Fruit fly (Drosophila melanogaster) whole organism, prepupa: ENCODE data around the gene csw.

ENCODE experiments used
- Blimp-1 ChIP-seq: fragments of 200-800 bp; sonication (Bioruptor generic); optimal IDR thresholded peaks from 3 replicates; lab custom pipeline; 2017; ENCODE audit warnings: missing biosample characterization, missing genetic modification characterization, mild to moderate bottlenecking, moderate library complexity, missing genetic modification reagents
- CG10669 ChIP-seq: fragments of 200-800 bp; sonication (Bioruptor generic); optimal IDR thresholded peaks from 3 replicates; lab custom pipeline; 2018; ENCODE audit warnings: missing biosample characterization, mild to moderate bottlenecking, missing genetic modification characterization, moderate library complexity
- CG6792 ChIP-seq: fragments of 200-800 bp; sonication (Bioruptor generic); optimal IDR thresholded peaks from 3 replicates; lab custom pipeline; 2016; ENCODE audit warnings: missing biosample characterization, missing genetic modification characterization
- CG7368 ChIP-seq: fragments of 200-800 bp; sonication (Bioruptor generic); optimal IDR thresholded peaks from 3 replicates; lab custom pipeline; 2016; ENCODE audit warnings: missing biosample characterization, missing genetic modification characterization
- Gug ChIP-seq: fragments of 200-800 bp; sonication (Bioruptor generic); IDR thresholded peaks from 2 replicates; pipeline ENCODE4 v1.3.6; 2022; ENCODE audit warnings: missing biosample characterization, missing genetic modification characterization
- Hr39 ChIP-seq: fragments of 200-800 bp; sonication (Bioruptor generic); optimal IDR thresholded peaks from 2 replicates; lab custom pipeline; 2016; ENCODE audit warnings: missing biosample characterization, missing genetic modification characterization
- Met ChIP-seq: fragments of 200-800 bp; sonication (Bioruptor generic); optimal IDR thresholded peaks from 3 replicates; lab custom pipeline; 2016; ENCODE audit warnings: missing biosample characterization, missing genetic modification characterization
- OdsH ChIP-seq: fragments of 200-800 bp; sonication (Bioruptor generic); optimal IDR thresholded peaks from 3 replicates; lab custom pipeline; 2016; ENCODE audit warnings: missing biosample characterization, missing genetic modification characterization
- Sox15 ChIP-seq: fragments of 200-800 bp; sonication (Bioruptor generic); optimal IDR thresholded peaks from 3 replicates; lab custom pipeline; 2016; ENCODE audit warnings: missing biosample characterization, missing genetic modification characterization
- achi ChIP-seq: fragments of 200-800 bp; sonication (Bioruptor generic); optimal IDR thresholded peaks from 3 replicates; lab custom pipeline; 2016; ENCODE audit warnings: missing biosample characterization, missing genetic modification characterization
- fd59A ChIP-seq: fragments of 200-800 bp; sonication (Bioruptor generic); optimal IDR thresholded peaks from 2 replicates; lab custom pipeline; 2017; ENCODE audit warnings: missing biosample characterization, mild to moderate bottlenecking, missing genetic modification characterization, missing genetic modification reagents
- net ChIP-seq: fragments of 200-800 bp; sonication (Bioruptor generic); optimal IDR thresholded peaks from 3 replicates; lab custom pipeline; 2016; ENCODE audit warnings: missing biosample characterization, missing genetic modification characterization
- pdm3 ChIP-seq: fragments of 200-800 bp; sonication (Bioruptor generic); optimal IDR thresholded peaks from 3 replicates; lab custom pipeline; 2016; ENCODE audit warnings: missing biosample characterization, missing genetic modification characterization

- no peak for TF ChIP-seq net (GFP tag; lab: Kevin White, UChicago)
- TF ChIP-seq Hr39 (GFP tag; lab: Kevin White, UChicago), result no peak
- TF ChIP-seq CG10669 (GFP tag; lab: Kevin White, UChicago), result no peak
- TF ChIP-seq CG6792, result no peak
- TF ChIP-seq CG7368 (GFP tag; lab: Kevin White, UChicago), result no peak
- no peak for TF ChIP-seq Met (GFP tag; lab: Kevin White, UChicago)
- TF ChIP-seq OdsH (GFP tag; lab: Kevin White, UChicago), result no peak
- no peak for TF ChIP-seq pdm3 (GFP tag; lab: Kevin White, UChicago)
- TF ChIP-seq Gug, result no peak
- TF ChIP-seq Blimp-1 (GFP tag; lab: Kevin White, UChicago), result no peak
- TF ChIP-seq fd59A (GFP tag; lab: Kevin White, UChicago), result no peak
- no peak for TF ChIP-seq achi
- TF ChIP-seq Sox15 (GFP tag; lab: Kevin White, UChicago), result no peak
These were observed 69.3 kb downstream of the csw start for dm6 chrX:2163358-2163757.
